Worm (Caenorhabditis elegans) whole organism, L1 larva: ENCODE data around the gene K09D9.9.
A peak's percentile ranks its signal among the peaks of the same experiment; 100 is the strongest.

Experiments used
- C16A3.4 ChIP-seq: fragments of 150-350 bp; optimal IDR thresholded peaks from 2 replicates; lab custom pipeline; 2014; ENCODE audit warnings: missing biosample characterization, missing genetic modification characterization
- C34B4.2 ChIP-seq: sonication (generic microtip); optimal IDR thresholded peaks from 2 replicates; lab custom pipeline; 2017; ENCODE audit warnings: mild to moderate bottlenecking, missing genetic modification characterization, missing compliant biosample characterization
- F16B12.6 ChIP-seq: fragments of 150-350 bp; optimal IDR thresholded peaks from 2 replicates; lab custom pipeline; 2014; ENCODE audit warnings: missing biosample characterization, missing genetic modification characterization
- ama-1 ChIP-seq: fragments of 150-350 bp; optimal IDR thresholded peaks from 2 replicates; lab custom pipeline; 2014
- blmp-1 ChIP-seq: fragments of 150-350 bp; optimal IDR thresholded peaks from 2 replicates; lab custom pipeline; 2014; ENCODE audit warnings: missing biosample characterization, missing genetic modification characterization
- ceh-8 ChIP-seq: fragments of 200-800 bp; sonication (Bioruptor generic); optimal IDR thresholded peaks from 2 replicates; lab custom pipeline; 2018; ENCODE audit warnings: mild to moderate bottlenecking, missing genetic modification characterization, moderate library complexity, missing compliant biosample characterization
- ceh-82 ChIP-seq, 3 experiments: fragments of 150-350 bp in 1 of 3; sonication (generic microtip) in 2 of 3; optimal IDR thresholded peaks; 2 replicates each; lab custom pipeline; 2014 to 2017; ENCODE audit warnings: missing biosample characterization in 3 of 3, missing genetic modification characterization in 3 of 3
- ceh-88 ChIP-seq: fragments of 200-800 bp; sonication (Bioruptor generic); IDR thresholded peaks from 2 replicates; pipeline ENCODE4 v1.3.6; 2022; ENCODE audit warnings: missing genetic modification characterization, missing compliant biosample characterization
- dsc-1 ChIP-seq: sonication (generic microtip); optimal IDR thresholded peaks from 2 replicates; lab custom pipeline; 2016; ENCODE audit warnings: mild to moderate bottlenecking, missing genetic modification characterization, missing compliant biosample characterization
- efl-3 ChIP-seq: fragments of 200-800 bp; sonication (Bioruptor generic); optimal IDR thresholded peaks from 2 replicates; lab custom pipeline; 2018; ENCODE audit warnings: mild to moderate bottlenecking, missing genetic modification characterization, missing compliant biosample characterization
- egl-13 ChIP-seq: sonication (generic microtip); optimal IDR thresholded peaks from 2 replicates; lab custom pipeline; 2016; ENCODE audit warnings: missing genotype, missing genetic modification reagents, missing genetic modification characterization, missing compliant biosample characterization
- elt-2 ChIP-seq: sonication (generic microtip); optimal IDR thresholded peaks from 2 replicates; lab custom pipeline; 2016; ENCODE audit warnings: missing genetic modification characterization, mild to moderate bottlenecking, inconsistent platforms, missing compliant biosample characterization, missing genetic modification reagents
- elt-3 ChIP-seq, 6 experiments: fragments of 150-350 bp in 1 of 6; sonication (generic microtip); optimal IDR thresholded peaks; 2 replicates each; lab custom pipeline; 2017 to 2018; ENCODE audit warnings: missing biosample characterization in 6 of 6, missing genetic modification characterization in 6 of 6, inconsistent platforms in 1 of 6
- fkh-10 ChIP-seq: sonication (generic microtip); optimal IDR thresholded peaks from 2 replicates; lab custom pipeline; 2017; ENCODE audit warnings: missing biosample characterization, missing genetic modification reagents, missing genetic modification characterization
- fkh-4 ChIP-seq: sonication (generic microtip); optimal IDR thresholded peaks from 2 replicates; lab custom pipeline; 2016; ENCODE audit warnings: missing compliant biosample characterization, missing genetic modification characterization, borderline replicate concordance
- fos-1 ChIP-seq: fragments of 150-350 bp; optimal IDR thresholded peaks from 2 replicates; lab custom pipeline; 2014; ENCODE audit warnings: missing biosample characterization, missing genetic modification characterization
- hlh-17 ChIP-seq: fragments of 200-800 bp; sonication (Bioruptor generic); optimal IDR thresholded peaks from 2 replicates; lab custom pipeline; 2018; ENCODE audit warnings: missing genetic modification characterization, mild to moderate bottlenecking, missing compliant biosample characterization, moderate library complexity, borderline replicate concordance
- isw-1 ChIP-seq: fragments of 200-800 bp; sonication (Bioruptor generic); IDR thresholded peaks from 2 replicates; pipeline ENCODE4 v1.3.6; 2022; ENCODE audit warnings: missing genetic modification characterization, missing compliant biosample characterization
- jun-1 ChIP-seq: fragments of 150-350 bp; optimal IDR thresholded peaks from 2 replicates; lab custom pipeline; 2014; ENCODE audit warnings: missing biosample characterization, missing genetic modification reagents, missing genetic modification characterization
- lin-14 ChIP-seq: fragments of 200-800 bp; sonication (Bioruptor generic); optimal IDR thresholded peaks from 2 replicates; lab custom pipeline; 2018; ENCODE audit warnings: mild to moderate bottlenecking, missing genetic modification characterization, moderate library complexity, missing compliant biosample characterization
- lin-15B ChIP-seq: fragments of 150-350 bp; sonication (generic microtip); optimal IDR thresholded peaks from 3 replicates; lab custom pipeline; 2014; ENCODE audit warnings: missing biosample characterization, missing genetic modification characterization
- lin-35 ChIP-seq, 2 experiments: fragments of 150-350 bp; optimal IDR thresholded peaks; 2 replicates each; lab custom pipeline; 2014; ENCODE audit warnings: missing biosample characterization in 2 of 2, missing genetic modification characterization in 2 of 2, missing genetic modification reagents in 2 of 2
- lin-39 ChIP-seq: fragments of 150-350 bp; optimal IDR thresholded peaks from 2 replicates; lab custom pipeline; 2014; ENCODE audit warnings: missing biosample characterization, missing genetic modification reagents, missing genetic modification characterization
- lir-3 ChIP-seq: sonication (generic microtip); optimal IDR thresholded peaks from 2 replicates; lab custom pipeline; 2016; ENCODE audit warnings: mild to moderate bottlenecking, missing genetic modification characterization, moderate library complexity, missing compliant biosample characterization; ENCODE audit not compliant: poor library complexity
- lsy-2 ChIP-seq, 2 experiments: fragments of 150-350 bp; optimal IDR thresholded peaks; 2 replicates each; lab custom pipeline; 2014; ENCODE audit warnings: missing biosample characterization in 2 of 2, missing genetic modification characterization in 2 of 2
- mep-1 ChIP-seq: fragments of 150-350 bp; optimal IDR thresholded peaks from 2 replicates; lab custom pipeline; 2014; ENCODE audit warnings: missing biosample characterization, missing genetic modification characterization
- nhr-11 ChIP-seq: fragments of 150-350 bp; optimal IDR thresholded peaks from 2 replicates; lab custom pipeline; 2014; ENCODE audit warnings: missing biosample characterization, missing genetic modification characterization
- nhr-12 ChIP-seq: sonication (generic microtip); optimal IDR thresholded peaks from 2 replicates; lab custom pipeline; 2017; ENCODE audit warnings: missing biosample characterization, missing genetic modification characterization
- nhr-20 ChIP-seq: sonication (generic microtip); optimal IDR thresholded peaks from 2 replicates; lab custom pipeline; 2016; ENCODE audit warnings: mild to moderate bottlenecking, missing genetic modification characterization, missing compliant biosample characterization
- nhr-237 ChIP-seq: fragments of 150-350 bp; optimal IDR thresholded peaks from 2 replicates; lab custom pipeline; 2014; ENCODE audit warnings: missing biosample characterization, missing genetic modification characterization
- nhr-47 ChIP-seq: sonication (generic microtip); optimal IDR thresholded peaks from 2 replicates; lab custom pipeline; 2016; ENCODE audit warnings: mild to moderate bottlenecking, missing genetic modification characterization, moderate library complexity, missing compliant biosample characterization
- nhr-71 ChIP-seq: sonication (generic microtip); optimal IDR thresholded peaks from 2 replicates; lab custom pipeline; 2016; ENCODE audit warnings: mild to moderate bottlenecking, missing genetic modification characterization, moderate library complexity, missing compliant biosample characterization
- nhr-76 ChIP-seq: sonication (generic microtip); optimal IDR thresholded peaks from 2 replicates; lab custom pipeline; 2017; ENCODE audit warnings: missing biosample characterization, missing genetic modification characterization
- nhr-77 ChIP-seq: fragments of 150-350 bp; optimal IDR thresholded peaks from 2 replicates; lab custom pipeline; 2014; ENCODE audit warnings: missing biosample characterization, missing genetic modification characterization
- nhr-84 ChIP-seq: sonication (generic microtip); optimal IDR thresholded peaks from 2 replicates; lab custom pipeline; 2017; ENCODE audit warnings: missing biosample characterization, missing genetic modification characterization
- nhr-85 ChIP-seq: sonication (generic microtip); peaks from one replicate; lab custom pipeline; 2016; ENCODE audit warnings: missing genetic modification characterization, inconsistent platforms, missing compliant biosample characterization
- pax-3 ChIP-seq: fragments of 200-800 bp; sonication (Bioruptor generic); optimal IDR thresholded peaks from 2 replicates; lab custom pipeline; 2018; ENCODE audit warnings: mild to moderate bottlenecking, missing genetic modification characterization, moderate library complexity, missing compliant biosample characterization
- rnt-1 ChIP-seq: sonication (generic microtip); optimal IDR thresholded peaks from 2 replicates; lab custom pipeline; 2016; ENCODE audit warnings: mild to moderate bottlenecking, missing genetic modification characterization, moderate library complexity, missing compliant biosample characterization
- snpc-4 ChIP-seq: fragments of 150-350 bp; optimal IDR thresholded peaks from 2 replicates; lab custom pipeline; 2014; ENCODE audit warnings: missing biosample characterization, missing genetic modification characterization
- snu-23 ChIP-seq: sonication (generic microtip); optimal IDR thresholded peaks from 2 replicates; lab custom pipeline; 2016; ENCODE audit warnings: missing genetic modification characterization, missing compliant biosample characterization
- sox-4 ChIP-seq: sonication (generic microtip); optimal IDR thresholded peaks from 2 replicates; lab custom pipeline; 2016; ENCODE audit warnings: missing genetic modification characterization, missing compliant biosample characterization
- sup-37 ChIP-seq: fragments of 200-800 bp; sonication (Bioruptor generic); optimal IDR thresholded peaks from 2 replicates; lab custom pipeline; 2018; ENCODE audit warnings: mild to moderate bottlenecking, missing genetic modification characterization, missing compliant biosample characterization
- swsn-7 ChIP-seq: sonication (generic microtip); optimal IDR thresholded peaks from 2 replicates; lab custom pipeline; 2016; ENCODE audit warnings: missing genetic modification characterization, missing compliant biosample characterization
- tbx-2 ChIP-seq: sonication (generic microtip); optimal IDR thresholded peaks from 2 replicates; lab custom pipeline; 2016; ENCODE audit warnings: missing genetic modification characterization, missing compliant biosample characterization
- tlp-1 ChIP-seq: fragments of 150-350 bp; optimal IDR thresholded peaks from 2 replicates; lab custom pipeline; 2014; ENCODE audit warnings: missing biosample characterization, missing genetic modification characterization
- unc-86 ChIP-seq: sonication (generic microtip); optimal IDR thresholded peaks from 2 replicates; lab custom pipeline; 2016; ENCODE audit warnings: missing genetic modification characterization, missing compliant biosample characterization
- zag-1 ChIP-seq: fragments of 150-350 bp; optimal IDR thresholded peaks from 2 replicates; lab custom pipeline; 2014; ENCODE audit warnings: missing biosample characterization, missing genetic modification characterization
- ztf-11 ChIP-seq, 2 experiments: sonication (generic microtip); optimal IDR thresholded peaks; 2 replicates each; lab custom pipeline; 2016 to 2017; ENCODE audit warnings: missing genetic modification characterization in 2 of 2, missing biosample characterization in 1 of 2, missing compliant biosample characterization in 1 of 2
- ztf-4 ChIP-seq: fragments of 150-350 bp; optimal IDR thresholded peaks from 2 replicates; lab custom pipeline; 2014; ENCODE audit warnings: missing biosample characterization, missing genetic modification characterization

Gene K09D9.9

DNA sequence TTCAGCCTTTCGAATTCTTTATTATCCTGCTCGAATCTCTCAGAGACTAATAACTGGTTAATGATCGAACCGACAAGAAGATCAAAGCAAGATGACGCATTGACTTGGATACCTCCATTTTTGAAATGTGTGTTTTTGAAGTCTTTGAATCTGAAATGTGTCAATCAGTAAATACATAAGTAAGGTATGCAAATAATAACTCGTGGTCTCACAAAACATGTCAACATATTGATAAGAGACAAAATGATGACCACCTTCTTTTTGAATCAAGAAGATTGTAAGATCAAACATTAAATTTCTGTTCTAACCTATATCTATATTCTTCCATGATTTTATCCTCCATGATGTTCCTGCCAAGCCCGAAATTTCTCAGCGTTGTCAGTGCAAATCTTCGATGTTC lies 24.3 kb downstream of the K09D9.9 start:
- no peak for TF ChIP-seq nhr-77
- no peak for TF ChIP-seq ama-1 (lab: Kevin White, UChicago)
- peak; percentile 50 for TF ChIP-seq elt-2 (tag; lab: Kevin White, UChicago)
- no peak for TF ChIP-seq lin-39 (tag; lab: Kevin White, UChicago)
- TF ChIP-seq nhr-12 (tag; lab: Kevin White, UChicago) = no peak
- TF ChIP-seq swsn-7 (tag; lab: Kevin White, UChicago) = no peak
- peak in 1 of 2 experiments; percentile 2 for TF ChIP-seq lin-35 (GFP tag; optimal IDR thresholded peaks at IDR 0.05; lab: Kevin White, UChicago)
- TF ChIP-seq nhr-20 (tag; lab: Kevin White, UChicago) = peak; percentile 44

DNA sequence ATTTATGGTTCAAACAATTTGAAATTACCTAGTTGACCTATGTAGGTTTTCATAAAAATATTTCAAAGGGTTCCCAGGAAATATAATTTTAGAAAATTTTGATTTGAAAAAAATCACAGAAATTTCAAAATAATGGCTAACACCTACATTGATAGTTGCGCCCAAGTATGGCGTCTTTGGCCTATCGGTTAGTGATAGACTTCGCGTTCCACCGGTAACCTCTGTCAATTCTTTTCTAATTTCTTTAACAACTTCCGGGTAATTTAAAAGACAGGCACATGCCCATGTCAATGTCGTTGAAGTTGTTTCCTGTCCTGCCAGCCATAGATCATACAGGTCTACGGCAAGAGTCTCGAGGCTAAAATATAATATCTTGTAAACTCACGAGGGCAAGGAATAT lies 25.0 kb downstream of the K09D9.9 start:
- TF ChIP-seq swsn-7 (tag; lab: Kevin White, UChicago) = no peak
- no peak for TF ChIP-seq hlh-17 (GFP tag; lab: Kevin White, UChicago)
- TF ChIP-seq nhr-237 = no peak
- no peak for TF ChIP-seq fkh-4 (tag; lab: Kevin White, UChicago)
- TF ChIP-seq lir-3 (tag; lab: Kevin White, UChicago) = no peak
- TF ChIP-seq lin-15B = no peak
- TF ChIP-seq nhr-84 = no peak
- no peak for TF ChIP-seq ztf-4 (tag; lab: Kevin White, UChicago)
- TF ChIP-seq ceh-88 (GFP tag; lab: Robert Waterston, UW) = no peak
- TF ChIP-seq ceh-8 (GFP tag; lab: Kevin White, UChicago) = no peak
- no peak for TF ChIP-seq nhr-47 (tag; lab: Kevin White, UChicago)
- no peak for TF ChIP-seq sup-37 (GFP tag; lab: Kevin White, UChicago)
- no peak for TF ChIP-seq snpc-4 (tag; lab: Kevin White, UChicago)
- no peak for TF ChIP-seq C16A3.4
- no peak for TF ChIP-seq isw-1 (GFP tag; lab: Robert Waterston, UW)
- no peak for TF ChIP-seq ztf-11 (tag; optimal IDR thresholded peaks at IDR 0.05; lab: Kevin White, UChicago)

DNA sequence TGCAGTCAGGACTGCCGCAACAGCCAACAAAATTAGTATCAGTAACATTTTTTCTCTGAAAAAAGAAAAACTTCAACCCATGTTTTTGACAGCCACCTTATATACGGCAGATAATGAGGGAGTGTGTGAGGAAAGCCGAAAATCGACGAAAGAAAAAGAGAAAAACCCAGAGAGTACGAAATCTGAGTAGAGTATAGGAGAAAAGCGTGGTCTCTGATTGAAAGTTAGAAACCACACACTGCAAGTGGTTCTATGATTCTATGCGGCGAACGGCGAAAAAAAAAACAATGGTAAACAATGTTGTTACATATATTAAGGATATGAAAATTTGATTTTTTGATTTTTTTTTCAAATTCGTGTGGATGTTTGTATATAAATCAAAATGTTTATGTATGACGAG lies 26.2 kb downstream of the K09D9.9 start, which contains the start of gene cyp-34A8:
cyp-34A8 (minus strand) TSS at position 62 of the 400 bp plus-strand sequence.
- peak; percentile 29 for TF ChIP-seq nhr-71 (tag; lab: Kevin White, UChicago)
- peak; percentile 38 for TF ChIP-seq mep-1 (tag; lab: Kevin White, UChicago)
- TF ChIP-seq fkh-10 (GFP tag; lab: Kevin White, UChicago) = no peak
- TF ChIP-seq efl-3 = no peak
- no peak for TF ChIP-seq C16A3.4
- TF ChIP-seq nhr-77 = no peak
- no peak for TF ChIP-seq dsc-1 (tag; lab: Kevin White, UChicago)
- no peak for TF ChIP-seq pax-3 (tag; lab: Kevin White, UChicago)
- no peak for TF ChIP-seq jun-1 (tag; lab: Kevin White, UChicago)
- no peak for TF ChIP-seq unc-86
- TF ChIP-seq nhr-20 (tag; lab: Kevin White, UChicago) = peak; percentile 74
- TF ChIP-seq nhr-11 (tag; lab: Kevin White, UChicago) = no peak
- TF ChIP-seq egl-13 (tag; lab: Kevin White, UChicago) = no peak
- no peak for TF ChIP-seq tbx-2 (tag; lab: Kevin White, UChicago)
- no peak for TF ChIP-seq ceh-82 (tag; optimal IDR thresholded peaks at IDR 0.05; lab: Kevin White, UChicago)
- TF ChIP-seq tlp-1 (tag; lab: Kevin White, UChicago) = no peak
- TF ChIP-seq lin-14 (GFP tag; lab: Kevin White, UChicago) = peak; percentile 62
- no peak for TF ChIP-seq nhr-76
- no peak for TF ChIP-seq ama-1 (lab: Kevin White, UChicago)
- no peak for TF ChIP-seq ztf-4 (tag; lab: Kevin White, UChicago)
- peak; percentile 73 for TF ChIP-seq blmp-1 (tag; lab: Kevin White, UChicago)
- peak; percentile 27 for TF ChIP-seq snu-23 (GFP tag; lab: Kevin White, UChicago)
- TF ChIP-seq nhr-85 = no peak
- TF ChIP-seq lin-35 (GFP tag; optimal IDR thresholded peaks at IDR 0.05; lab: Kevin White, UChicago) = peak in 1 of 2 experiments; percentile 6
- no peak for TF ChIP-seq nhr-47 (tag; lab: Kevin White, UChicago)
- TF ChIP-seq C34B4.2 (tag; lab: Kevin White, UChicago) = no peak
- TF ChIP-seq rnt-1 (tag; lab: Kevin White, UChicago) = no peak
- no peak for TF ChIP-seq nhr-237
- TF ChIP-seq elt-3 (tag; optimal IDR thresholded peaks at IDR 0.05; lab: Kevin White, UChicago) = peak in 2 of 6 experiments; percentile 6 to 38
- TF ChIP-seq zag-1 = no peak
- no peak for TF ChIP-seq fos-1 (tag; lab: Kevin White, UChicago)
- TF ChIP-seq F16B12.6 (tag; lab: Kevin White, UChicago) = no peak
- TF ChIP-seq lsy-2 (tag; optimal IDR thresholded peaks at IDR 0.05; lab: Kevin White, UChicago) = no peak
- no peak for TF ChIP-seq sox-4 (tag; lab: Kevin White, UChicago)
- no peak for TF ChIP-seq lin-15B
